Worm (Caenorhabditis elegans) whole organism, L1 larva: Measurements from ENCODE around the gene rps-22.
A peak's percentile ranks its signal among the peaks of the same experiment; 100 is the strongest.

ENCODE experiments used
- C16A3.4 ChIP-seq: fragments of 150-350 bp; optimal IDR thresholded peaks from 2 replicates; lab custom pipeline; 2014; ENCODE audit warnings: missing biosample characterization, missing genetic modification characterization
- C34B4.2 ChIP-seq: sonication (generic microtip); optimal IDR thresholded peaks from 2 replicates; lab custom pipeline; 2017; ENCODE audit warnings: mild to moderate bottlenecking, missing genetic modification characterization, missing compliant biosample characterization
- ceh-8 ChIP-seq: fragments of 200-800 bp; sonication (Bioruptor generic); optimal IDR thresholded peaks from 2 replicates; lab custom pipeline; 2018; ENCODE audit warnings: mild to moderate bottlenecking, missing genetic modification characterization, moderate library complexity, missing compliant biosample characterization
- ceh-82 ChIP-seq, 3 experiments: fragments of 150-350 bp in 1 of 3; sonication (generic microtip) in 2 of 3; optimal IDR thresholded peaks; 2 replicates each; lab custom pipeline; 2014 to 2017; ENCODE audit warnings: missing biosample characterization in 3 of 3, missing genetic modification characterization in 3 of 3
- ceh-88 ChIP-seq: fragments of 200-800 bp; sonication (Bioruptor generic); IDR thresholded peaks from 2 replicates; pipeline ENCODE4 v1.3.6; 2022; ENCODE audit warnings: missing genetic modification characterization, missing compliant biosample characterization
- ceh-90 ChIP-seq: sonication (generic microtip); optimal IDR thresholded peaks from 2 replicates; lab custom pipeline; 2016; ENCODE audit warnings: missing genetic modification characterization, missing compliant biosample characterization
- ces-1 ChIP-seq: fragments of 150-350 bp; optimal IDR thresholded peaks from 2 replicates; lab custom pipeline; 2014; ENCODE audit warnings: missing biosample characterization, missing genetic modification reagents, missing genetic modification characterization
- dpl-1 ChIP-seq, 3 experiments: fragments of 150-350 bp in 2 of 3; sonication (generic microtip) in 1 of 3; optimal IDR thresholded peaks; 2 replicates each; lab custom pipeline; 2014 to 2017; ENCODE audit warnings: missing biosample characterization in 3 of 3, missing genetic modification characterization in 3 of 3, missing genetic modification reagents in 3 of 3
- dsc-1 ChIP-seq: sonication (generic microtip); optimal IDR thresholded peaks from 2 replicates; lab custom pipeline; 2016; ENCODE audit warnings: mild to moderate bottlenecking, missing genetic modification characterization, missing compliant biosample characterization
- efl-1 ChIP-seq, 4 experiments: fragments of 150-350 bp; optimal IDR thresholded peaks in 3 of 4; peaks in 1 of 4; 1 replicate in 1 of 4; 2 replicates in 3 of 4; lab custom pipeline; 2014; ENCODE audit warnings: missing biosample characterization in 2 of 4, missing genetic modification characterization in 2 of 4, missing genetic modification reagents in 2 of 4
- efl-3 ChIP-seq: fragments of 200-800 bp; sonication (Bioruptor generic); optimal IDR thresholded peaks from 2 replicates; lab custom pipeline; 2018; ENCODE audit warnings: mild to moderate bottlenecking, missing genetic modification characterization, missing compliant biosample characterization
- egl-13 ChIP-seq: sonication (generic microtip); optimal IDR thresholded peaks from 2 replicates; lab custom pipeline; 2016; ENCODE audit warnings: missing genotype, missing genetic modification reagents, missing genetic modification characterization, missing compliant biosample characterization
- elt-2 ChIP-seq: sonication (generic microtip); optimal IDR thresholded peaks from 2 replicates; lab custom pipeline; 2016; ENCODE audit warnings: missing genetic modification characterization, mild to moderate bottlenecking, inconsistent platforms, missing compliant biosample characterization, missing genetic modification reagents
- fkh-10 ChIP-seq: sonication (generic microtip); optimal IDR thresholded peaks from 2 replicates; lab custom pipeline; 2017; ENCODE audit warnings: missing biosample characterization, missing genetic modification reagents, missing genetic modification characterization
- fkh-8 ChIP-seq: sonication (generic microtip); optimal IDR thresholded peaks from 2 replicates; lab custom pipeline; 2016; ENCODE audit warnings: mild to moderate bottlenecking, missing genetic modification characterization, missing compliant biosample characterization
- fos-1 ChIP-seq: fragments of 150-350 bp; optimal IDR thresholded peaks from 2 replicates; lab custom pipeline; 2014; ENCODE audit warnings: missing biosample characterization, missing genetic modification characterization
- hlh-17 ChIP-seq: fragments of 200-800 bp; sonication (Bioruptor generic); optimal IDR thresholded peaks from 2 replicates; lab custom pipeline; 2018; ENCODE audit warnings: missing genetic modification characterization, mild to moderate bottlenecking, missing compliant biosample characterization, moderate library complexity, borderline replicate concordance
- irx-1 ChIP-seq: sonication (generic microtip); optimal IDR thresholded peaks from 2 replicates; lab custom pipeline; 2016; ENCODE audit warnings: missing genetic modification characterization, missing compliant biosample characterization
- isw-1 ChIP-seq: fragments of 200-800 bp; sonication (Bioruptor generic); IDR thresholded peaks from 2 replicates; pipeline ENCODE4 v1.3.6; 2022; ENCODE audit warnings: missing genetic modification characterization, missing compliant biosample characterization
- jun-1 ChIP-seq: fragments of 150-350 bp; optimal IDR thresholded peaks from 2 replicates; lab custom pipeline; 2014; ENCODE audit warnings: missing biosample characterization, missing genetic modification reagents, missing genetic modification characterization
- lin-13 ChIP-seq: fragments of 150-350 bp; optimal IDR thresholded peaks from 2 replicates; lab custom pipeline; 2014; ENCODE audit warnings: missing biosample characterization, missing genetic modification reagents, missing genetic modification characterization
- lin-15B ChIP-seq: fragments of 150-350 bp; sonication (generic microtip); optimal IDR thresholded peaks from 3 replicates; lab custom pipeline; 2014; ENCODE audit warnings: missing biosample characterization, missing genetic modification characterization
- lin-35 ChIP-seq, 2 experiments: fragments of 150-350 bp; optimal IDR thresholded peaks; 2 replicates each; lab custom pipeline; 2014; ENCODE audit warnings: missing biosample characterization in 2 of 2, missing genetic modification characterization in 2 of 2, missing genetic modification reagents in 2 of 2
- lsy-2 ChIP-seq, 2 experiments: fragments of 150-350 bp; optimal IDR thresholded peaks; 2 replicates each; lab custom pipeline; 2014; ENCODE audit warnings: missing biosample characterization in 2 of 2, missing genetic modification characterization in 2 of 2
- mef-2 ChIP-seq: fragments of 150-350 bp; optimal IDR thresholded peaks from 2 replicates; lab custom pipeline; 2014; ENCODE audit warnings: missing biosample characterization, missing genetic modification characterization
- mep-1 ChIP-seq: fragments of 150-350 bp; optimal IDR thresholded peaks from 2 replicates; lab custom pipeline; 2014; ENCODE audit warnings: missing biosample characterization, missing genetic modification characterization
- nhr-12 ChIP-seq: sonication (generic microtip); optimal IDR thresholded peaks from 2 replicates; lab custom pipeline; 2017; ENCODE audit warnings: missing biosample characterization, missing genetic modification characterization
- nhr-20 ChIP-seq: sonication (generic microtip); optimal IDR thresholded peaks from 2 replicates; lab custom pipeline; 2016; ENCODE audit warnings: mild to moderate bottlenecking, missing genetic modification characterization, missing compliant biosample characterization
- nhr-237 ChIP-seq: fragments of 150-350 bp; optimal IDR thresholded peaks from 2 replicates; lab custom pipeline; 2014; ENCODE audit warnings: missing biosample characterization, missing genetic modification characterization
- nhr-28 ChIP-seq: fragments of 150-350 bp; optimal IDR thresholded peaks from 2 replicates; lab custom pipeline; 2014; ENCODE audit warnings: missing biosample characterization, missing genetic modification characterization
- nhr-47 ChIP-seq: sonication (generic microtip); optimal IDR thresholded peaks from 2 replicates; lab custom pipeline; 2016; ENCODE audit warnings: mild to moderate bottlenecking, missing genetic modification characterization, moderate library complexity, missing compliant biosample characterization
- nhr-71 ChIP-seq: sonication (generic microtip); optimal IDR thresholded peaks from 2 replicates; lab custom pipeline; 2016; ENCODE audit warnings: mild to moderate bottlenecking, missing genetic modification characterization, moderate library complexity, missing compliant biosample characterization
- nhr-76 ChIP-seq: sonication (generic microtip); optimal IDR thresholded peaks from 2 replicates; lab custom pipeline; 2017; ENCODE audit warnings: missing biosample characterization, missing genetic modification characterization
- nhr-77 ChIP-seq: fragments of 150-350 bp; optimal IDR thresholded peaks from 2 replicates; lab custom pipeline; 2014; ENCODE audit warnings: missing biosample characterization, missing genetic modification characterization
- nhr-84 ChIP-seq: sonication (generic microtip); optimal IDR thresholded peaks from 2 replicates; lab custom pipeline; 2017; ENCODE audit warnings: missing biosample characterization, missing genetic modification characterization
- nhr-85 ChIP-seq: sonication (generic microtip); peaks from one replicate; lab custom pipeline; 2016; ENCODE audit warnings: missing genetic modification characterization, inconsistent platforms, missing compliant biosample characterization
- pag-3 ChIP-seq: sonication (generic microtip); optimal IDR thresholded peaks from 2 replicates; lab custom pipeline; 2017; ENCODE audit warnings: missing genetic modification characterization, mild to moderate bottlenecking, missing compliant biosample characterization, antibody characterized with exemption, borderline replicate concordance; ENCODE audit not compliant: insufficient read depth
- rnt-1 ChIP-seq: sonication (generic microtip); optimal IDR thresholded peaks from 2 replicates; lab custom pipeline; 2016; ENCODE audit warnings: mild to moderate bottlenecking, missing genetic modification characterization, moderate library complexity, missing compliant biosample characterization
- snpc-4 ChIP-seq: fragments of 150-350 bp; optimal IDR thresholded peaks from 2 replicates; lab custom pipeline; 2014; ENCODE audit warnings: missing biosample characterization, missing genetic modification characterization
- sox-4 ChIP-seq: sonication (generic microtip); optimal IDR thresholded peaks from 2 replicates; lab custom pipeline; 2016; ENCODE audit warnings: missing genetic modification characterization, missing compliant biosample characterization
- sptf-1 ChIP-seq: fragments of 150-350 bp; optimal IDR thresholded peaks from 2 replicates; lab custom pipeline; 2014; ENCODE audit warnings: missing biosample characterization, missing genetic modification characterization
- sup-37 ChIP-seq: fragments of 200-800 bp; sonication (Bioruptor generic); optimal IDR thresholded peaks from 2 replicates; lab custom pipeline; 2018; ENCODE audit warnings: mild to moderate bottlenecking, missing genetic modification characterization, missing compliant biosample characterization
- swsn-7 ChIP-seq: sonication (generic microtip); optimal IDR thresholded peaks from 2 replicates; lab custom pipeline; 2016; ENCODE audit warnings: missing genetic modification characterization, missing compliant biosample characterization
- tbx-2 ChIP-seq: sonication (generic microtip); optimal IDR thresholded peaks from 2 replicates; lab custom pipeline; 2016; ENCODE audit warnings: missing genetic modification characterization, missing compliant biosample characterization
- tlp-1 ChIP-seq: fragments of 150-350 bp; optimal IDR thresholded peaks from 2 replicates; lab custom pipeline; 2014; ENCODE audit warnings: missing biosample characterization, missing genetic modification characterization
- unc-130 ChIP-seq: fragments of 150-350 bp; optimal IDR thresholded peaks from 2 replicates; lab custom pipeline; 2017; ENCODE audit warnings: missing biosample characterization, missing genetic modification characterization, inconsistent platforms
- unc-30 ChIP-seq: sonication (generic microtip); optimal IDR thresholded peaks from 2 replicates; lab custom pipeline; 2017; ENCODE audit warnings: missing biosample characterization, missing genetic modification characterization
- vab-15 ChIP-seq: sonication (generic microtip); optimal IDR thresholded peaks from 2 replicates; lab custom pipeline; 2017; ENCODE audit warnings: missing genotype, mild to moderate bottlenecking, missing genetic modification characterization, missing compliant biosample characterization
- xbp-1 ChIP-seq: sonication (generic microtip); optimal IDR thresholded peaks from 2 replicates; lab custom pipeline; 2016; ENCODE audit warnings: missing genetic modification characterization, missing compliant biosample characterization
- zag-1 ChIP-seq: fragments of 150-350 bp; optimal IDR thresholded peaks from 2 replicates; lab custom pipeline; 2014; ENCODE audit warnings: missing biosample characterization, missing genetic modification characterization

The rps-22 gene

ce11 chrIII:1950236-1950635, at the start of gene rps-22, which contains the start of gene polh-1 (continued):
- TF ChIP-seq nhr-20 (tag; lab: Kevin White, UChicago) (peak; percentile 88), dsc-1 (tag; lab: Kevin White, UChicago) (peak; percentile 67), nhr-71 (peak; percentile 94), nhr-47 (tag; lab: Kevin White, UChicago) (peak; percentile 93), mep-1 (peak; percentile 96), nhr-12 (tag; lab: Kevin White, UChicago) (no peak), nhr-76 (tag; lab: Kevin White, UChicago) (no peak), lin-35 (GFP tag; optimal IDR thresholded peaks at IDR 0.05; lab: Kevin White, UChicago) (peak; percentile 97 to 100), swsn-7 (peak; percentile 85), vab-15 (tag; lab: Kevin White, UChicago) (peak; percentile 76), fos-1 (tag; lab: Kevin White, UChicago) (peak; percentile 90), sptf-1 (tag; lab: Kevin White, UChicago) (no peak), ceh-90 (tag; lab: Kevin White, UChicago) (no peak), lin-15B (peak; percentile 95), ceh-8 (GFP tag; lab: Kevin White, UChicago) (peak; percentile 49), sox-4 (tag; lab: Kevin White, UChicago) (no peak), ces-1 (GFP tag; lab: Kevin White, UChicago) (no peak), fkh-10 (peak; percentile 88), irx-1 (tag; lab: Kevin White, UChicago) (peak; percentile 73), fkh-8 (tag; lab: Kevin White, UChicago) (peak; percentile 87), sup-37 (GFP tag; lab: Kevin White, UChicago) (no peak), isw-1 (GFP tag; lab: Robert Waterston, UW) (peak; percentile 92), nhr-237 (peak; percentile 86), lsy-2 (tag; optimal IDR thresholded peaks at IDR 0.05; lab: Kevin White, UChicago) (peak; percentile 94 to 97), ceh-82 (tag; optimal IDR thresholded peaks at IDR 0.05; lab: Kevin White, UChicago) (peak; percentile 88 to 97 (median 89)), egl-13 (tag; lab: Kevin White, UChicago) (no peak), nhr-85 (peak; percentile 93), snpc-4 (tag; lab: Kevin White, UChicago) (peak; percentile 71), tlp-1 (tag; lab: Kevin White, UChicago) (no peak), nhr-28 (tag; lab: Kevin White, UChicago) (no peak), lin-13 (GFP tag; lab: Kevin White, UChicago) (peak; percentile 97), unc-130 (tag; lab: Kevin White, UChicago) (peak; percentile 98), xbp-1 (tag; lab: Kevin White, UChicago) (peak; percentile 86)

DNA sequence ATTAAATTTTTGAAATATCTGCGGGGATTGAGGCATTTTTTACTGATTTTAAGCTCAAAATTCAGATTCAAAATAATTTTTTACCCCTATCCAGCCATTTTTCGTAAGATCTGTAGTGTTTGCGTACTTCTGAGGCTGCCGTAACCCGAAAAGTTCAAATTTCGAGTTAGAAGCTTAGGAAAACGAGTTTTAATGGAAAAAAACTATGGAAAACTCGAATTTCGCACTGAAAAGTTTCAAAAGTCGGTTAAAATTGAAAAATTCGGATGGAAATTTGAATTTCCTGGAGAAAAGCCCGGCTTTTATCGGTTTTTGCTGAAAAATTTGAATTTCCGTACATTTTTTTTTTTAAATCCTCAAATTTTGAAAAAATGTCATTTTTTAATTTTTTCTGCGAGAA, 46.4 kb upstream of the rps-22 start:
- TF ChIP-seq hlh-17 (GFP tag; lab: Kevin White, UChicago) (no peak), pag-3 (tag; lab: Kevin White, UChicago) (no peak), efl-1 (optimal IDR thresholded peaks at IDR 0.05; lab: Kevin White, UChicago) (no peak), efl-1 (GFP tag; optimal IDR thresholded peaks at IDR 0.05 in 1 of 2; lab: Kevin White, UChicago) (no peak), xbp-1 (tag; lab: Kevin White, UChicago) (no peak), mep-1 (no peak), nhr-77 (no peak), sptf-1 (tag; lab: Kevin White, UChicago) (no peak), nhr-12 (tag; lab: Kevin White, UChicago) (no peak), ceh-88 (GFP tag; lab: Robert Waterston, UW) (no peak), unc-30 (no peak), C34B4.2 (tag; lab: Kevin White, UChicago) (no peak)

ce11 chrIII:1905589-1905988, 44.7 kb upstream of the rps-22 start, which contains the start of the genes B0524.6 and pqn-41:
Gene B0524.6 (minus strand): TSS chrIII:1905640.
Gene pqn-41 (plus strand): TSS chrIII:1905958.
- TF ChIP-seq nhr-47 (tag; lab: Kevin White, UChicago) (no peak), elt-2 (tag; lab: Kevin White, UChicago) (no peak), tbx-2 (tag; lab: Kevin White, UChicago) (peak; percentile 51), zag-1 (tag; lab: Kevin White, UChicago) (no peak), C16A3.4 (peak; percentile 25), dsc-1 (tag; lab: Kevin White, UChicago) (no peak), nhr-84 (tag; lab: Kevin White, UChicago) (no peak), sox-4 (tag; lab: Kevin White, UChicago) (no peak), jun-1 (tag; lab: Kevin White, UChicago) (no peak), swsn-7 (no peak), efl-3 (GFP tag; lab: Kevin White, UChicago) (no peak), dpl-1 (GFP tag; optimal IDR thresholded peaks at IDR 0.05; lab: Kevin White, UChicago) (peak; percentile 65 to 81 (median 69)), nhr-85 (peak; percentile 80), rnt-1 (tag; lab: Kevin White, UChicago) (no peak), C34B4.2 (tag; lab: Kevin White, UChicago) (no peak), lin-35 (GFP tag; optimal IDR thresholded peaks at IDR 0.05; lab: Kevin White, UChicago) (peak; percentile 71 to 76), mef-2 (tag; lab: Kevin White, UChicago) (no peak), nhr-77 (no peak)
